Fruit fly (Drosophila melanogaster) whole organism, wandering third instar larva: ENCODE data around the gene CG10581.

Experiments
- Abd-B ChIP-seq: fragments of >200 bp; optimal IDR thresholded peaks from 2 replicates; lab custom pipeline; 2017; ENCODE audit warnings: missing biosample characterization, missing genetic modification characterization
- CG32264 ChIP-seq: fragments of 200-800 bp; sonication (Bioruptor generic); optimal IDR thresholded peaks from 2 replicates; lab custom pipeline; 2016; ENCODE audit warnings: missing biosample characterization, missing genetic modification characterization
- Dif ChIP-seq: fragments of 200-275, 200-300 bp; sonication (Bioruptor generic); optimal IDR thresholded peaks from 2 replicates; lab custom pipeline; 2018; ENCODE audit warnings: missing biosample characterization, missing genetic modification characterization; ENCODE audit not compliant: partially characterized antibody
- GATAd ChIP-seq: sonication (Bioruptor generic); optimal IDR thresholded peaks from 2 replicates; lab custom pipeline; 2016; ENCODE audit warnings: missing biosample characterization, missing genetic modification characterization
- Hnf4 ChIP-seq: fragments of 200-800 bp; sonication (Bioruptor generic); optimal IDR thresholded peaks from 2 replicates; lab custom pipeline; 2016; ENCODE audit warnings: missing biosample characterization, mild to moderate bottlenecking, missing genetic modification characterization
- Hr78 ChIP-seq: fragments of >200 bp; optimal IDR thresholded peaks from 2 replicates; lab custom pipeline; 2017; ENCODE audit warnings: missing biosample characterization, missing genetic modification characterization
- Hr83 ChIP-seq: fragments of 200-300 bp; sonication (Bioruptor generic); optimal IDR thresholded peaks from 2 replicates; lab custom pipeline; 2016; ENCODE audit warnings: missing biosample characterization, mild to moderate bottlenecking, missing genetic modification characterization, moderate library complexity; ENCODE audit not compliant: poor library complexity, severe bottlenecking
- Jra ChIP-seq: sonication (Bioruptor generic); optimal IDR thresholded peaks from 2 replicates; lab custom pipeline; 2016; ENCODE audit warnings: missing biosample characterization, missing genetic modification characterization
- Mio ChIP-seq: sonication (Bioruptor generic); optimal IDR thresholded peaks from 2 replicates; lab custom pipeline; 2016; ENCODE audit warnings: missing biosample characterization, missing genetic modification characterization
- Myc ChIP-seq: fragments of >200 bp; optimal IDR thresholded peaks from 2 replicates; lab custom pipeline; 2017
- N ChIP-seq: fragments of >200 bp; optimal IDR thresholded peaks from 2 replicates; lab custom pipeline; 2018; ENCODE audit warnings: missing biosample characterization, missing external identifiers, missing genetic modification characterization
- OdsH ChIP-seq: fragments of 200-800 bp; sonication (Bioruptor generic); optimal IDR thresholded peaks from 2 replicates; lab custom pipeline; 2016; ENCODE audit warnings: missing biosample characterization, mild to moderate bottlenecking, missing genetic modification characterization
- Rel ChIP-seq, 2 experiments: fragments of 200-800 bp; sonication (Bioruptor generic) in 1 of 2; optimal IDR thresholded peaks; 2 replicates in 1 of 2; 3 replicates in 1 of 2; lab custom pipeline; 2016 to 2019; ENCODE audit warnings: mild to moderate bottlenecking in 2 of 2, missing biosample characterization in 2 of 2, missing genetic modification characterization in 2 of 2, moderate library complexity in 1 of 2
- Sp1 ChIP-seq: fragments of 200-800 bp; sonication (Bioruptor generic); optimal IDR thresholded peaks from 3 replicates; lab custom pipeline; 2019; ENCODE audit warnings: missing biosample characterization, mild to moderate bottlenecking, missing genetic modification characterization, moderate library complexity
- Vsx2 ChIP-seq: fragments of 200-300, 225-300 bp; sonication (Bioruptor generic); optimal IDR thresholded peaks from 2 replicates; lab custom pipeline; 2018; ENCODE audit warnings: missing biosample characterization, missing genetic modification characterization; ENCODE audit not compliant: partially characterized antibody
- br ChIP-seq: fragments of 200-800 bp; sonication (Bioruptor generic); optimal IDR thresholded peaks from 2 replicates; lab custom pipeline; 2016; ENCODE audit warnings: missing biosample characterization, missing genetic modification characterization
- brk ChIP-seq: fragments of 200-800 bp; sonication (Bioruptor generic); optimal IDR thresholded peaks from 2 replicates; lab custom pipeline; 2016; ENCODE audit warnings: missing biosample characterization, mild to moderate bottlenecking, missing genetic modification characterization
- dl ChIP-seq, 2 experiments: fragments of 175-275, 200-275 bp in 1 of 2; fragments of 200-275 bp in 1 of 2; sonication (Bioruptor generic); optimal IDR thresholded peaks; lab custom pipeline; 2018; ENCODE audit warnings: mild to moderate bottlenecking in 2 of 2, missing biosample characterization in 2 of 2, missing genetic modification characterization in 2 of 2, moderate library complexity in 2 of 2; ENCODE audit not compliant: partially characterized antibody in 2 of 2, insufficient read depth in 1 of 2
- dsf ChIP-seq: sonication (Bioruptor generic); optimal IDR thresholded peaks from 2 replicates; lab custom pipeline; 2016; ENCODE audit warnings: missing biosample characterization, missing genetic modification characterization, borderline replicate concordance
- ey ChIP-seq: fragments of 200-800 bp; sonication (Bioruptor generic); optimal IDR thresholded peaks from 2 replicates; lab custom pipeline; 2016; ENCODE audit warnings: missing biosample characterization, missing genetic modification characterization
- foxo ChIP-seq, 2 experiments: fragments of 200-800 bp; sonication (Bioruptor generic); optimal IDR thresholded peaks; 2 replicates in 1 of 2; 3 replicates in 1 of 2; lab custom pipeline; 2016 to 2017; ENCODE audit warnings: missing biosample characterization in 2 of 2, missing genetic modification characterization in 2 of 2
- fru ChIP-seq: fragments of 200-800 bp; sonication (Bioruptor generic); optimal IDR thresholded peaks from 3 replicates; lab custom pipeline; 2016; ENCODE audit warnings: missing biosample characterization, mild to moderate bottlenecking, missing genetic modification characterization
- h ChIP-seq: fragments of 200-800 bp; sonication (Bioruptor generic); optimal IDR thresholded peaks from 3 replicates; lab custom pipeline; 2016; ENCODE audit warnings: missing biosample characterization, mild to moderate bottlenecking, missing genetic modification characterization
- jim ChIP-seq: fragments of 175-275, 200-325 bp; sonication (Bioruptor generic); optimal IDR thresholded peaks from 2 replicates; lab custom pipeline; 2016; ENCODE audit warnings: missing biosample characterization, mild to moderate bottlenecking, missing genetic modification characterization
- lola ChIP-seq: fragments of >200 bp; optimal IDR thresholded peaks from 2 replicates; lab custom pipeline; 2017; ENCODE audit warnings: missing biosample characterization, missing genetic modification characterization
- pan ChIP-seq: fragments of >200 bp; optimal IDR thresholded peaks from 2 replicates; lab custom pipeline; 2017
- psq ChIP-seq: fragments of 200-800 bp; sonication (Bioruptor generic); optimal IDR thresholded peaks from 3 replicates; lab custom pipeline; 2017; ENCODE audit warnings: missing biosample characterization, mild to moderate bottlenecking, missing genetic modification characterization, moderate library complexity
- rgr ChIP-seq: fragments of 200-800 bp; sonication (Bioruptor generic); optimal IDR thresholded peaks from 3 replicates; lab custom pipeline; 2016; ENCODE audit warnings: missing biosample characterization, mild to moderate bottlenecking, missing genetic modification characterization
- sv ChIP-seq: fragments of 200-800 bp; sonication (Bioruptor generic); optimal IDR thresholded peaks from 3 replicates; lab custom pipeline; 2016; ENCODE audit warnings: missing biosample characterization, missing genetic modification characterization
- usp ChIP-seq: fragments of >200 bp; optimal IDR thresholded peaks from 2 replicates; lab custom pipeline; 2017; ENCODE audit warnings: missing biosample characterization, missing genetic modification characterization
- woc ChIP-seq: sonication (Bioruptor generic); optimal IDR thresholded peaks from 2 replicates; lab custom pipeline; 2016; ENCODE audit warnings: missing biosample characterization, mild to moderate bottlenecking, missing genetic modification characterization

The CG10581 gene

dm6 chr3L:21040831-21041230 lies 6.8 kb upstream of the CG10581 start:
- no peak for TF ChIP-seq Hr78 (GFP tag; lab: Kevin White, UChicago)
- TF ChIP-seq Dif (GFP tag; lab: Kevin White, UChicago) = no peak
- TF ChIP-seq Rel (GFP tag; optimal IDR thresholded peaks at IDR 0.05; lab: Kevin White, UChicago) = no peak
- peak; percentile 43 for TF ChIP-seq Rel (tag; optimal IDR thresholded peaks at IDR 0.05; lab: Kevin White, UChicago)
- TF ChIP-seq, all 38 proteins: peak for 1

dm6 chr3L:21037404-21037803 lies 3.4 kb upstream of the CG10581 start:
- TF ChIP-seq dsf (GFP tag; lab: Kevin White, UChicago) (no peak), Mio (GFP tag; lab: Kevin White, UChicago) (no peak), psq (GFP tag; lab: Kevin White, UChicago) (peak; percentile 37), ey (GFP tag; lab: Kevin White, UChicago) (peak; percentile 27), GATAd (GFP tag; lab: Kevin White, UChicago) (no peak), brk (no peak), Hr83 (GFP tag; lab: Kevin White, UChicago) (no peak), lola (GFP tag; lab: Kevin White, UChicago) (no peak), Dif (GFP tag; lab: Kevin White, UChicago) (no peak), CG32264 (GFP tag; lab: Kevin White, UChicago) (no peak), Sp1 (no peak), dl (GFP tag; optimal IDR thresholded peaks at IDR 0.05; lab: Kevin White, UChicago; ENCODE audit: insufficient read depth in 1 of 2, partially characterized antibody in 2 of 2) (no peak), usp (GFP tag; lab: Kevin White, UChicago) (no peak), woc (GFP tag; lab: Kevin White, UChicago) (no peak), Myc (lab: Kevin White, UChicago) (no peak), fru (GFP tag; lab: Kevin White, UChicago) (peak; percentile 16), Rel (GFP tag; optimal IDR thresholded peaks at IDR 0.05; lab: Kevin White, UChicago) (no peak), Rel (tag; optimal IDR thresholded peaks at IDR 0.05; lab: Kevin White, UChicago) (no peak), OdsH (peak; percentile 60), pan (lab: Kevin White, UChicago) (no peak), foxo (GFP tag; optimal IDR thresholded peaks at IDR 0.05; lab: Kevin White, UChicago) (peak in 1 of 2 experiments; percentile 35), Hnf4 (peak; percentile 41), N (GFP tag; lab: Kevin White, UChicago) (no peak), Abd-B (GFP tag; lab: Kevin White, UChicago) (no peak), br (GFP tag; lab: Kevin White, UChicago) (no peak), Jra (no peak), sv (GFP tag; lab: Kevin White, UChicago) (peak; percentile 29), jim (GFP tag; lab: Kevin White, UChicago) (no peak), rgr (GFP tag; lab: Kevin White, UChicago) (peak; percentile 55), h (GFP tag; lab: Kevin White, UChicago) (peak; percentile 35), Vsx2 (no peak)
- TF ChIP-seq, all 38 proteins: peak for 9

- TF ChIP-seq Rel (GFP tag; optimal IDR thresholded peaks at IDR 0.05; lab: Kevin White, UChicago) = no peak
- TF ChIP-seq Rel (tag; optimal IDR thresholded peaks at IDR 0.05; lab: Kevin White, UChicago) = no peak
- peak in 1 of 2 experiments; percentile 1 for TF ChIP-seq foxo (GFP tag; optimal IDR thresholded peaks at IDR 0.05; lab: Kevin White, UChicago)
Observed at dm6 chr3L:21036257-21036957, 2.4 kb upstream of the CG10581 start.

- TF ChIP-seq fru (GFP tag; lab: Kevin White, UChicago) (no peak), Sp1 (no peak)
Observed at dm6 chr3L:21035231-21035630, 1.2 kb upstream of the CG10581 start.
